Worm (Caenorhabditis elegans): ENCODE measurements around the gene faxc-1.

DNA sequence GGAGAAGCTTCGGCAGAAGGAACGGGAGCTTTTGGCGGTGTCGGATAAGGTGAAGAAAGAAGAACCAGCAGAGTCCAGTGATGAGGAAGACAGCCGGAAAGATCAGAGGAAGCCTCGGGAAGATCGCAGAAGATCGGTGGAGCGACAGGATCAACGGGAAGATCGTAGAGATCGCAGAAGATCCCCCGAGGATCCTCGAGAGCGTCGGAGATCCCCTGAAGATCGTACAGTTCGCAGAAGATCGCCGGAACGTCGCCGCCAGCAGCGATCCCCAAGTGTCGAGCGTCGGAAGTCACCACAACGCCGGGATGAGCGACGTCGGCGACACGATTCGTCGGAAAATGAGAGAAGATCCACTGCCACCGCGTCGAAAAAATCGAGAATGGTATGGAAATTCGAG, 37.8 kb upstream of the faxc-1 start:
- TF ChIP-seq snpc-4 (GFP tag; optimal IDR thresholded peaks at IDR 0.05): no peak
- TF ChIP-seq snpc-4 (tag; optimal IDR thresholded peaks at IDR 0.05): no peak
- TF ChIP-seq bed-2 (GFP tag; IDR thresholded peaks at IDR 0.05): no peak
- no peak for TF ChIP-seq mes-4 (tag; optimal IDR thresholded peaks at IDR 0.05)
- no peak for TF ChIP-seq lir-1 (GFP tag; conservative IDR thresholded peaks at IDR 0.05)
- no peak for TF ChIP-seq B0261.1 (tag; optimal IDR thresholded peaks at IDR 0.05)
- no peak for TF ChIP-seq pha-4 (tag; optimal IDR thresholded peaks at IDR 0.05)
- TF ChIP-seq pbrm-1 (GFP tag; IDR thresholded peaks at IDR 0.05): no peak
- TF ChIP-seq rcor-1 (GFP tag; IDR thresholded peaks at IDR 0.05): no peak
- TF ChIP-seq ztf-25 (GFP tag; IDR thresholded peaks at IDR 0.05): no peak
- TF ChIP-seq efl-1 (GFP tag; optimal IDR thresholded peaks at IDR 0.05): no peak
- TF ChIP-seq nhr-27 (tag; optimal IDR thresholded peaks at IDR 0.05): no peak
- no peak for TF ChIP-seq F39B2.1 (GFP tag; IDR thresholded peaks at IDR 0.05)
- TF ChIP-seq let-607 (tag; optimal IDR thresholded peaks at IDR 0.05): no peak
- no peak for TF ChIP-seq ama-1 (optimal IDR thresholded peaks at IDR 0.05)
- TF ChIP-seq ama-1 (GFP tag; optimal IDR thresholded peaks at IDR 0.05): no peak
